Worm (Caenorhabditis elegans) whole organism, L2 larva: Measurements from ENCODE around the gene syf-2.

Experiments
- F13H6.1 ChIP-seq: sonication (generic microtip); optimal IDR thresholded peaks from 2 replicates; lab custom pipeline; 2016; ENCODE audit warnings: missing genetic modification characterization, missing compliant biosample characterization
- R02D3.7 ChIP-seq: fragments of 150-350 bp; optimal IDR thresholded peaks from 2 replicates; lab custom pipeline; 2014; ENCODE audit warnings: missing biosample characterization, missing genetic modification characterization
- Y55F3AM.14 ChIP-seq: fragments of 200-800 bp; sonication (Bioruptor generic); optimal IDR thresholded peaks from 2 replicates; lab custom pipeline; 2018; ENCODE audit warnings: mild to moderate bottlenecking, missing genetic modification characterization, missing compliant biosample characterization
- ZK546.5 ChIP-seq: sonication (generic microtip); optimal IDR thresholded peaks from 2 replicates; lab custom pipeline; 2017; ENCODE audit warnings: missing biosample characterization, missing genetic modification characterization
- alr-1 ChIP-seq: fragments of 150-350 bp; optimal IDR thresholded peaks from 2 replicates; lab custom pipeline; 2014; ENCODE audit warnings: missing biosample characterization, missing genetic modification characterization
- aly-2 ChIP-seq: fragments of 150-350 bp; optimal IDR thresholded peaks from 2 replicates; lab custom pipeline; 2014; ENCODE audit warnings: missing biosample characterization, missing genetic modification characterization
- ama-1 ChIP-seq: fragments of 150-350 bp; optimal IDR thresholded peaks from 2 replicates; lab custom pipeline; 2018; ENCODE audit warnings: inconsistent platforms
- blmp-1 ChIP-seq: sonication (generic microtip); optimal IDR thresholded peaks from 2 replicates; lab custom pipeline; 2017; ENCODE audit warnings: missing genetic modification characterization, mild to moderate bottlenecking, missing compliant biosample characterization, antibody characterized with exemption, moderate library complexity; ENCODE audit not compliant: insufficient read depth
- ceh-16 ChIP-seq: fragments of 150-350 bp; optimal IDR thresholded peaks from 2 replicates; lab custom pipeline; 2014; ENCODE audit warnings: missing biosample characterization, missing genetic modification characterization
- ceh-82 ChIP-seq: fragments of 150-350 bp; optimal IDR thresholded peaks from 2 replicates; lab custom pipeline; 2014; ENCODE audit warnings: missing biosample characterization, missing genetic modification characterization
- crh-2 ChIP-seq: sonication (generic microtip); optimal IDR thresholded peaks from 2 replicates; lab custom pipeline; 2017; ENCODE audit warnings: missing biosample characterization, missing genetic modification characterization
- dmd-4 ChIP-seq: sonication (generic microtip); optimal IDR thresholded peaks from 2 replicates; lab custom pipeline; 2017; ENCODE audit warnings: missing biosample characterization, missing genetic modification characterization
- egl-27 ChIP-seq: sonication (generic microtip); optimal IDR thresholded peaks from 3 replicates; lab custom pipeline; 2017; ENCODE audit warnings: missing biosample characterization, missing genetic modification reagents, missing genetic modification characterization
- elt-1 ChIP-seq: fragments of 150-350 bp; optimal IDR thresholded peaks from 2 replicates; lab custom pipeline; 2014; ENCODE audit warnings: missing biosample characterization, missing genetic modification characterization
- elt-3 ChIP-seq: sonication (generic microtip); optimal IDR thresholded peaks from 2 replicates; lab custom pipeline; 2017; ENCODE audit warnings: missing biosample characterization, missing genetic modification characterization
- fos-1 ChIP-seq: fragments of 150-350 bp; optimal IDR thresholded peaks from 2 replicates; lab custom pipeline; 2014; ENCODE audit warnings: missing biosample characterization, missing genetic modification characterization
- gmeb-1 ChIP-seq: fragments of 150-350 bp; optimal IDR thresholded peaks from 2 replicates; lab custom pipeline; 2014; ENCODE audit warnings: missing biosample characterization, missing genetic modification characterization
- lin-11 ChIP-seq: fragments of 150-350 bp; sonication (generic microtip); optimal IDR thresholded peaks from 2 replicates; lab custom pipeline; 2014; ENCODE audit warnings: missing biosample characterization, missing genetic modification characterization, inconsistent platforms, mixed read lengths
- lin-13 ChIP-seq: fragments of 150-350 bp; optimal IDR thresholded peaks from 2 replicates; lab custom pipeline; 2014; ENCODE audit warnings: missing biosample characterization, missing genetic modification reagents, missing genetic modification characterization
- lin-39 ChIP-seq: fragments of 150-350 bp; optimal IDR thresholded peaks from 2 replicates; lab custom pipeline; 2014; ENCODE audit warnings: missing biosample characterization, missing genetic modification reagents, missing genetic modification characterization
- lsy-2 ChIP-seq, 2 experiments: fragments of 150-350 bp in 1 of 2; sonication (generic microtip) in 1 of 2; optimal IDR thresholded peaks; 2 replicates each; lab custom pipeline; 2014 to 2017; ENCODE audit warnings: missing biosample characterization in 2 of 2, missing genetic modification characterization in 2 of 2
- mab-5 ChIP-seq: fragments of 150-350 bp; optimal IDR thresholded peaks from 2 replicates; lab custom pipeline; 2014; ENCODE audit warnings: missing biosample characterization, missing genetic modification characterization
- mbf-1 ChIP-seq: sonication (generic microtip); optimal IDR thresholded peaks from 2 replicates; lab custom pipeline; 2017; ENCODE audit warnings: missing biosample characterization, missing genetic modification characterization
- mdl-1 ChIP-seq, 2 experiments: fragments of 150-350 bp in 1 of 2; sonication (generic microtip) in 1 of 2; optimal IDR thresholded peaks; 2 replicates each; lab custom pipeline; 2017; ENCODE audit warnings: missing biosample characterization in 2 of 2, missing genetic modification characterization in 2 of 2
- nhr-11 ChIP-seq: fragments of 150-350 bp; optimal IDR thresholded peaks from 2 replicates; lab custom pipeline; 2014; ENCODE audit warnings: missing biosample characterization, missing genetic modification characterization
- nhr-12 ChIP-seq: fragments of 150-350 bp; optimal IDR thresholded peaks from 2 replicates; lab custom pipeline; 2014; ENCODE audit warnings: missing biosample characterization, missing genetic modification characterization
- nhr-129 ChIP-seq: fragments of 150-350 bp; optimal IDR thresholded peaks from 2 replicates; lab custom pipeline; 2014; ENCODE audit warnings: missing biosample characterization, missing genetic modification characterization
- nhr-23 ChIP-seq: fragments of 150-350 bp; optimal IDR thresholded peaks from 2 replicates; lab custom pipeline; 2014; ENCODE audit warnings: missing biosample characterization, missing genetic modification reagents, missing genetic modification characterization
- nhr-237 ChIP-seq: fragments of 150-350 bp; optimal IDR thresholded peaks from 2 replicates; lab custom pipeline; 2014; ENCODE audit warnings: missing biosample characterization, missing genetic modification characterization
- nhr-25 ChIP-seq: fragments of 150-350 bp; sonication (generic microtip); optimal IDR thresholded peaks from 3 replicates; lab custom pipeline; 2014; ENCODE audit warnings: missing biosample characterization, missing genetic modification characterization
- nhr-6 ChIP-seq: fragments of 150-350 bp; optimal IDR thresholded peaks from 2 replicates; lab custom pipeline; 2014; ENCODE audit warnings: missing biosample characterization, missing genetic modification characterization
- nhr-77 ChIP-seq: fragments of 150-350 bp; optimal IDR thresholded peaks from 2 replicates; lab custom pipeline; 2014; ENCODE audit warnings: missing biosample characterization, missing genetic modification characterization
- peb-1 ChIP-seq: fragments of 150-350 bp; optimal IDR thresholded peaks from 2 replicates; lab custom pipeline; 2014; ENCODE audit warnings: missing biosample characterization, missing genetic modification characterization
- sem-4 ChIP-seq: fragments of 150-350 bp; optimal IDR thresholded peaks from 2 replicates; lab custom pipeline; 2014; ENCODE audit warnings: missing biosample characterization, missing genetic modification reagents, missing genetic modification characterization
- skn-1 ChIP-seq: sonication (generic microtip); optimal IDR thresholded peaks from 2 replicates; lab custom pipeline; 2017; ENCODE audit warnings: missing biosample characterization, missing genetic modification characterization
- sma-3 ChIP-seq: sonication (generic microtip); optimal IDR thresholded peaks from 2 replicates; lab custom pipeline; 2016; ENCODE audit warnings: missing genetic modification reagents, missing genetic modification characterization, missing compliant biosample characterization
- sma-9 ChIP-seq, 2 experiments: fragments of 150-350 bp in 1 of 2; sonication (generic microtip) in 1 of 2; optimal IDR thresholded peaks; 2 replicates each; lab custom pipeline; 2014 to 2016; ENCODE audit warnings: missing genetic modification characterization in 2 of 2, mild to moderate bottlenecking in 1 of 2, missing biosample characterization in 1 of 2, missing compliant biosample characterization in 1 of 2, missing genetic modification reagents in 1 of 2, moderate library complexity in 1 of 2
- snpc-4 ChIP-seq: fragments of 150-350 bp; optimal IDR thresholded peaks from 2 replicates; lab custom pipeline; 2014; ENCODE audit warnings: missing biosample characterization, missing genetic modification characterization
- unc-39 ChIP-seq: fragments of 150-350 bp; optimal IDR thresholded peaks from 2 replicates; lab custom pipeline; 2014; ENCODE audit warnings: missing biosample characterization, missing genetic modification characterization
- unc-55 ChIP-seq: fragments of 150-350 bp; sonication (generic microtip); optimal IDR thresholded peaks from 3 replicates; lab custom pipeline; 2014; ENCODE audit warnings: missing biosample characterization, missing genetic modification reagents, missing genetic modification characterization
- unc-62 ChIP-seq: fragments of 150-350 bp; optimal IDR thresholded peaks from 2 replicates; lab custom pipeline; 2014; ENCODE audit warnings: missing biosample characterization, missing genetic modification reagents, missing genetic modification characterization
- zag-1 ChIP-seq: fragments of 150-350 bp; optimal IDR thresholded peaks from 2 replicates; lab custom pipeline; 2014; ENCODE audit warnings: missing biosample characterization, missing genetic modification characterization
- ztf-1 ChIP-seq: fragments of 200-800 bp; sonication (Bioruptor generic); conservative IDR thresholded peaks from 2 replicates; pipeline ENCODE4 v1.3.6; 2022; ENCODE audit warnings: missing genetic modification characterization, missing compliant biosample characterization
- ztf-4 ChIP-seq: fragments of 150-350 bp; optimal IDR thresholded peaks from 2 replicates; lab custom pipeline; 2014; ENCODE audit warnings: missing biosample characterization, missing genetic modification characterization

The syf-2 gene

ce11 chrIII:7155631-7156030 lies 6.3 kb downstream of the syf-2 start (continued):
- TF ChIP-seq sem-4 (tag; lab: Kevin White, UChicago): peak; percentile 92
- peak; percentile 100 for TF ChIP-seq egl-27
- TF ChIP-seq sma-9 (GFP tag; optimal IDR thresholded peaks at IDR 0.05; lab: Kevin White, UChicago): peak; percentile 98
- peak; percentile 38 for TF ChIP-seq sma-9 (tag; optimal IDR thresholded peaks at IDR 0.05; lab: Kevin White, UChicago)
- peak; percentile 88 for TF ChIP-seq sma-3 (GFP tag; lab: Kevin White, UChicago)
- TF ChIP-seq nhr-12 (tag; lab: Kevin White, UChicago): no peak
- peak; percentile 79 for TF ChIP-seq ama-1 (lab: Kevin White, UChicago)
- no peak for TF ChIP-seq ztf-1 (GFP tag; lab: Robert Waterston, UW)
- TF ChIP-seq fos-1 (tag; lab: Kevin White, UChicago): peak; percentile 78
- peak; percentile 96 for TF ChIP-seq F13H6.1 (tag; lab: Kevin White, UChicago)
- TF ChIP-seq lin-13 (GFP tag; lab: Kevin White, UChicago): peak; percentile 90
- no peak for TF ChIP-seq nhr-23 (tag; lab: Kevin White, UChicago)
- TF ChIP-seq Y55F3AM.14: peak; percentile 87
- TF ChIP-seq ceh-82: no peak
- no peak for TF ChIP-seq dmd-4 (tag; lab: Kevin White, UChicago)
- no peak for TF ChIP-seq peb-1 (tag; lab: Kevin White, UChicago)
- TF ChIP-seq nhr-77 (tag; lab: Kevin White, UChicago): no peak

ce11 chrIII:7154526-7154925 lies 7.4 kb downstream of the syf-2 start:
- no peak for TF ChIP-seq ceh-16 (tag; lab: Kevin White, UChicago)
- no peak for TF ChIP-seq unc-39 (tag; lab: Kevin White, UChicago)
- TF ChIP-seq elt-3 (tag; lab: Kevin White, UChicago): no peak
- TF ChIP-seq ZK546.5 (tag; lab: Kevin White, UChicago): no peak
- TF ChIP-seq ztf-4: no peak
- TF ChIP-seq R02D3.7 (tag; lab: Kevin White, UChicago): no peak
- peak; percentile 50 for TF ChIP-seq crh-2 (tag; lab: Kevin White, UChicago)
- TF ChIP-seq peb-1 (tag; lab: Kevin White, UChicago): no peak
- TF ChIP-seq lin-11 (tag; lab: Kevin White, UChicago): no peak
- TF ChIP-seq ceh-82: no peak
- TF ChIP-seq fos-1 (tag; lab: Kevin White, UChicago): no peak
- no peak for TF ChIP-seq unc-62 (GFP tag; lab: Kevin White, UChicago)
- TF ChIP-seq unc-55 (GFP tag; lab: Kevin White, UChicago): peak; percentile 28
- no peak for TF ChIP-seq nhr-12 (tag; lab: Kevin White, UChicago)
- peak; percentile 40 for TF ChIP-seq sma-9 (GFP tag; optimal IDR thresholded peaks at IDR 0.05; lab: Kevin White, UChicago)
- TF ChIP-seq sma-9 (tag; optimal IDR thresholded peaks at IDR 0.05; lab: Kevin White, UChicago): no peak
- peak; percentile 13 for TF ChIP-seq skn-1 (tag; lab: Kevin White, UChicago)

- no peak for TF ChIP-seq lin-11 (tag; lab: Kevin White, UChicago)
- TF ChIP-seq nhr-12 (tag; lab: Kevin White, UChicago): no peak
- TF ChIP-seq sma-9 (GFP tag; optimal IDR thresholded peaks at IDR 0.05; lab: Kevin White, UChicago): peak; percentile 98
- TF ChIP-seq sma-9 (tag; optimal IDR thresholded peaks at IDR 0.05; lab: Kevin White, UChicago): no peak
- TF ChIP-seq blmp-1 (tag; lab: Kevin White, UChicago): peak; percentile 66
- TF ChIP-seq alr-1 (tag; lab: Kevin White, UChicago): no peak
- TF ChIP-seq elt-1 (tag; lab: Kevin White, UChicago): no peak
- TF ChIP-seq gmeb-1 (tag; lab: Kevin White, UChicago): peak; percentile 81
- no peak for TF ChIP-seq nhr-77 (tag; lab: Kevin White, UChicago)
- peak; percentile 67 for TF ChIP-seq ceh-16 (tag; lab: Kevin White, UChicago)
- no peak for TF ChIP-seq R02D3.7 (tag; lab: Kevin White, UChicago)
- no peak for TF ChIP-seq nhr-237
- TF ChIP-seq nhr-23 (tag; lab: Kevin White, UChicago): no peak
- TF ChIP-seq mab-5 (tag; lab: Kevin White, UChicago): peak; percentile 64
- TF ChIP-seq dmd-4 (tag; lab: Kevin White, UChicago): no peak
- peak; percentile 71 to 85 for TF ChIP-seq mdl-1 (tag; optimal IDR thresholded peaks at IDR 0.05; lab: Kevin White, UChicago)
- TF ChIP-seq crh-2 (tag; lab: Kevin White, UChicago): peak; percentile 95
- peak; percentile 56 to 93 for TF ChIP-seq lsy-2 (tag; optimal IDR thresholded peaks at IDR 0.05; lab: Kevin White, UChicago)
- TF ChIP-seq unc-55 (GFP tag; lab: Kevin White, UChicago): peak; percentile 96
- TF ChIP-seq nhr-11 (tag; lab: Kevin White, UChicago): no peak
- TF ChIP-seq ZK546.5 (tag; lab: Kevin White, UChicago): peak; percentile 48
- TF ChIP-seq zag-1 (tag; lab: Kevin White, UChicago): peak; percentile 58
- TF ChIP-seq snpc-4 (tag; lab: Kevin White, UChicago): peak; percentile 80
- no peak for TF ChIP-seq ztf-1 (GFP tag; lab: Robert Waterston, UW)
- peak; percentile 93 for TF ChIP-seq ztf-4
- peak; percentile 88 for TF ChIP-seq sem-4 (tag; lab: Kevin White, UChicago)
- no peak for TF ChIP-seq skn-1 (tag; lab: Kevin White, UChicago)
- TF ChIP-seq lin-39: no peak
- TF ChIP-seq nhr-6 (tag; lab: Kevin White, UChicago): peak; percentile 91
- TF ChIP-seq aly-2 (tag; lab: Kevin White, UChicago): no peak
- TF ChIP-seq nhr-129 (tag; lab: Kevin White, UChicago): peak; percentile 90
- TF ChIP-seq nhr-25 (tag; lab: Kevin White, UChicago): peak; percentile 94
- TF ChIP-seq mbf-1 (tag; lab: Kevin White, UChicago): no peak
- no peak for TF ChIP-seq peb-1 (tag; lab: Kevin White, UChicago)
- peak; percentile 84 for TF ChIP-seq ama-1 (lab: Kevin White, UChicago)
- TF ChIP-seq ceh-82: no peak
- peak; percentile 98 for TF ChIP-seq egl-27
- TF ChIP-seq fos-1 (tag; lab: Kevin White, UChicago): peak; percentile 79
- TF ChIP-seq elt-3 (tag; lab: Kevin White, UChicago): no peak
- peak; percentile 86 for TF ChIP-seq sma-3 (GFP tag; lab: Kevin White, UChicago)
- TF ChIP-seq Y55F3AM.14: peak; percentile 39
These were observed 8.1 kb downstream of the syf-2 start, which contains the start of gene ogt-1 for ce11 chrIII:7153747-7154238. Gene ogt-1 (minus strand): TSS chrIII:7153797.
